Worm (Caenorhabditis elegans): ENCODE measurements around the gene atfs-1.

DNA sequence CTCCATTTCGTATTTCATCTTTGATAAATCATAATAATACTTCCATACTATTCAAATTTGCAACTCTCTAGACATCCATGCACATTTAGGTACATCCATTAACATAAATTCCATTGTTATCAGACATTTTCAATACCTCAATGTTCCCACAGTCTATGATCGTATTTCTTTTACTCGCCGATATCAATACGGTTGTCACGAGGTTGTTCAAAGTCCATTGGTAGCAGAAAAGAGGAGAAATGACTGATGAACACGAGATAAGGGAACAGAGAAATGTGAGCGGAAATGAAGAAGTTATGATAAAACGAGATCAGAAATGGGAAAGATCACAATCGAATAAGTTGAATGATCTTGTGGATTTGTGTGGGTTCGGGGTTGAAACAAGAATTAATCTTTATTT lies 19.4 kb downstream of the atfs-1 start:
- TF ChIP-seq skn-1 (tag; optimal IDR thresholded peaks at IDR 0.05) = no peak
- no peak for TF ChIP-seq ama-1 (optimal IDR thresholded peaks at IDR 0.05)

Measured in whole organism, L4 larva.